Worm (Caenorhabditis elegans): ENCODE results near the gene pph-2.

- TF ChIP-seq ceh-20 (GFP tag; IDR thresholded peaks at IDR 0.05) (no peak), zag-1 (tag; optimal IDR thresholded peaks at IDR 0.05) (no peak), ama-1 (optimal IDR thresholded peaks at IDR 0.05) (no peak), D1046.2 (GFP tag; IDR thresholded peaks at IDR 0.05) (no peak), nhr-76 (tag; optimal IDR thresholded peaks at IDR 0.05) (no peak), ceh-28 (tag; optimal IDR thresholded peaks at IDR 0.05) (no peak), pha-4 (GFP tag; IDR thresholded peaks at IDR 0.05) (no peak), pha-4 (tag; optimal IDR thresholded peaks at IDR 0.05) (no peak), ZK337.2 (GFP tag; IDR thresholded peaks at IDR 0.05) (no peak), lin-13 (GFP tag; optimal IDR thresholded peaks at IDR 0.05) (no peak)
These were observed 5.9 kb upstream of the pph-2 start for ce11 chrIV:11883478-11883877.
